Comparison of ENCODE assay signal across 5 worm cellular contexts in genomic region chrIII:8450494-8450893, ce11.
TF ChIP-seq lines count a peak whose summit lies in the region.

No protein-coding gene starts in this region.

TF ChIP-seq in whole organism, L1 larva, 84 proteins besides CTCF, POLR2A, EP300 and RAD21:
- TF ChIP-seq ama-1 (optimal IDR thresholded peaks at IDR 0.05; lab: Kevin White, UChicago), result peak; percentile 8
- TF ChIP-seq nhr-47 (tag; optimal IDR thresholded peaks at IDR 0.05; lab: Kevin White, UChicago), result no peak
- TF ChIP-seq fkh-10 (GFP tag; optimal IDR thresholded peaks at IDR 0.05; lab: Kevin White, UChicago), result no peak
- peak in 1 of 2 experiments; percentile 1 for TF ChIP-seq ztf-11 (tag; optimal IDR thresholded peaks at IDR 0.05; lab: Kevin White, UChicago)
- TF ChIP-seq efl-1 (optimal IDR thresholded peaks at IDR 0.05; lab: Kevin White, UChicago), result no peak
- TF ChIP-seq efl-1 (GFP tag; optimal IDR thresholded peaks at IDR 0.05 in 1 of 2; lab: Kevin White, UChicago), result peak in 1 of 2 experiments; percentile 91
- peak; percentile 32 for TF ChIP-seq mep-1 (tag; optimal IDR thresholded peaks at IDR 0.05; lab: Kevin White, UChicago)
- TF ChIP-seq ztf-4 (tag; optimal IDR thresholded peaks at IDR 0.05; lab: Kevin White, UChicago), result peak; percentile 14

TF ChIP-seq in whole organism, L2 larva, 48 proteins besides CTCF, POLR2A, EP300 and RAD21:
- peak; percentile 24 for TF ChIP-seq nhr-129 (tag; optimal IDR thresholded peaks at IDR 0.05; lab: Kevin White, UChicago)
- TF ChIP-seq lin-13 (GFP tag; optimal IDR thresholded peaks at IDR 0.05; lab: Kevin White, UChicago), result no peak
- TF ChIP-seq nhr-23 (tag; optimal IDR thresholded peaks at IDR 0.05; lab: Kevin White, UChicago), result no peak
- no peak for TF ChIP-seq unc-62 (GFP tag; optimal IDR thresholded peaks at IDR 0.05; lab: Kevin White, UChicago)
- no peak for TF ChIP-seq egl-27 (tag; optimal IDR thresholded peaks at IDR 0.05; lab: Kevin White, UChicago)
- peak; percentile 73 for TF ChIP-seq ama-1 (optimal IDR thresholded peaks at IDR 0.05; lab: Kevin White, UChicago)
- no peak for TF ChIP-seq sma-9 (GFP tag; optimal IDR thresholded peaks at IDR 0.05; lab: Kevin White, UChicago)
- TF ChIP-seq sma-9 (tag; optimal IDR thresholded peaks at IDR 0.05; lab: Kevin White, UChicago), result no peak
- no peak for TF ChIP-seq nhr-21 (tag; optimal IDR thresholded peaks at IDR 0.05; lab: Kevin White, UChicago)
- no peak for TF ChIP-seq crh-2 (tag; optimal IDR thresholded peaks at IDR 0.05; lab: Kevin White, UChicago)
- TF ChIP-seq nhr-6 (tag; optimal IDR thresholded peaks at IDR 0.05; lab: Kevin White, UChicago), result no peak
- TF ChIP-seq mdl-1 (tag; optimal IDR thresholded peaks at IDR 0.05; lab: Kevin White, UChicago), result no peak

TF ChIP-seq in whole organism, L3 larva, 47 proteins besides CTCF, POLR2A, EP300 and RAD21:
- TF ChIP-seq pha-4 (tag; optimal IDR thresholded peaks at IDR 0.05; lab: Kevin White, UChicago), result peak; percentile 67
- peak; percentile 57 for TF ChIP-seq lin-39 (tag; optimal IDR thresholded peaks at IDR 0.05; lab: Kevin White, UChicago)
- no peak for TF ChIP-seq ceh-9 (tag; optimal IDR thresholded peaks at IDR 0.05; lab: Kevin White, UChicago)
- no peak for TF ChIP-seq ztf-4 (tag; optimal IDR thresholded peaks at IDR 0.05; lab: Kevin White, UChicago)

TF ChIP-seq in whole organism, L4 larva, 104 proteins besides CTCF, POLR2A, EP300 and RAD21:
- no peak for TF ChIP-seq ces-1 (GFP tag; optimal IDR thresholded peaks at IDR 0.05; lab: Kevin White, UChicago)
- peak; percentile 20 for TF ChIP-seq hlh-30 (tag; optimal IDR thresholded peaks at IDR 0.05; lab: Kevin White, UChicago; ENCODE audit: insufficient read depth)
- TF ChIP-seq dmd-8 (GFP tag; IDR thresholded peaks at IDR 0.05; lab: Robert Waterston, UW), result no peak
- TF ChIP-seq duxl-1 (tag; optimal IDR thresholded peaks at IDR 0.05; lab: Kevin White, UChicago; ENCODE audit: poor library complexity), result peak; percentile 27
- no peak for TF ChIP-seq daf-16 (GFP tag; optimal IDR thresholded peaks at IDR 0.05; lab: Kevin White, UChicago)
- peak; percentile 54 for TF ChIP-seq daf-16 (tag; optimal IDR thresholded peaks at IDR 0.05; lab: Kevin White, UChicago)
- TF ChIP-seq lin-38 (GFP tag; IDR thresholded peaks at IDR 0.05; lab: Robert Waterston, UW), result peak; percentile 42; the same call in 1 of the 2 replicates

TF ChIP-seq in whole organism, young adult, 124 proteins besides CTCF, POLR2A, EP300 and RAD21:
- TF ChIP-seq pbrm-1 (GFP tag; IDR thresholded peaks at IDR 0.05; lab: Robert Waterston, UW), result no peak
- peak; percentile 39 for TF ChIP-seq hrde-1 (tag; optimal IDR thresholded peaks at IDR 0.05; lab: Kevin White, UChicago; ENCODE audit: borderline replicate concordance)
- peak; percentile 39 for TF ChIP-seq repo-1 (tag; optimal IDR thresholded peaks at IDR 0.05; lab: Kevin White, UChicago)
- no peak for TF ChIP-seq F33H1.4 (GFP tag; IDR thresholded peaks at IDR 0.05; lab: Robert Waterston, UW)
- TF ChIP-seq lin-35 (GFP tag; optimal IDR thresholded peaks at IDR 0.05; lab: Kevin White, UChicago), result no peak
- TF ChIP-seq nhr-80 (tag; optimal IDR thresholded peaks at IDR 0.05; lab: Kevin White, UChicago), result no peak
- TF ChIP-seq lin-40 (tag; optimal IDR thresholded peaks at IDR 0.05; lab: Kevin White, UChicago), result no peak
- TF ChIP-seq snpc-1.3 (tag; optimal IDR thresholded peaks at IDR 0.05; lab: Kevin White, UChicago; ENCODE audit: insufficient read depth), result no peak
- TF ChIP-seq madf-6 (GFP tag; IDR thresholded peaks at IDR 0.05; lab: Robert Waterston, UW), result peak; percentile 21; the same call in 1 of the 2 replicates
- no peak for TF ChIP-seq B0019.2 (GFP tag; conservative IDR thresholded peaks at IDR 0.05; lab: Robert Waterston, UW)
- TF ChIP-seq attf-6 (GFP tag; IDR thresholded peaks at IDR 0.05; lab: Robert Waterston, UW), result peak; percentile 28; the same call in 1 of the 2 replicates
- no peak for TF ChIP-seq T26A5.8 (tag; optimal IDR thresholded peaks at IDR 0.05; lab: Kevin White, UChicago)
- TF ChIP-seq hsf-1 (GFP tag; IDR thresholded peaks at IDR 0.05; lab: Robert Waterston, UW), result peak; percentile 52; the same call in 1 of the 2 replicates
